Worm (Caenorhabditis elegans) whole organism, mixed stage, embryonic: ENCODE measurements around the gene F53F8.3.

ENCODE experiments used
- M03D4.4 ChIP-seq: sonication (generic microtip); optimal IDR thresholded peaks from 2 replicates; lab custom pipeline; 2017; ENCODE audit warnings: mild to moderate bottlenecking, missing genetic modification characterization, missing compliant biosample characterization
- bed-3 ChIP-seq: fragments of 200-800 bp; sonication (Bioruptor generic); optimal IDR thresholded peaks from 3 replicates; lab custom pipeline; 2018; ENCODE audit warnings: mild to moderate bottlenecking, missing genetic modification characterization, moderate library complexity, missing compliant biosample characterization
- blmp-1 ChIP-seq: fragments of 150-350 bp; optimal IDR thresholded peaks from 2 replicates; lab custom pipeline; 2014; ENCODE audit warnings: missing biosample characterization, missing genetic modification characterization
- ceh-39 ChIP-seq: fragments of 150-350 bp; optimal IDR thresholded peaks from 2 replicates; lab custom pipeline; 2014; ENCODE audit warnings: missing biosample characterization, missing genetic modification characterization
- ceh-43 ChIP-seq: fragments of 200-800 bp; sonication (Bioruptor generic); optimal IDR thresholded peaks from 2 replicates; lab custom pipeline; 2018; ENCODE audit warnings: mild to moderate bottlenecking, missing genetic modification characterization, moderate library complexity, missing compliant biosample characterization
- ceh-83 ChIP-seq: fragments of 200-800 bp; sonication (Bioruptor generic); optimal IDR thresholded peaks from 2 replicates; lab custom pipeline; 2018; ENCODE audit warnings: mild to moderate bottlenecking, missing genetic modification characterization, missing compliant biosample characterization
- ces-1 ChIP-seq: fragments of 150-350 bp; optimal IDR thresholded peaks from 2 replicates; lab custom pipeline; 2014; ENCODE audit warnings: missing biosample characterization, missing genetic modification reagents, missing genetic modification characterization
- cnd-1 ChIP-seq: fragments of 200-800 bp; sonication (Bioruptor generic); optimal IDR thresholded peaks from 2 replicates; lab custom pipeline; 2018; ENCODE audit warnings: mild to moderate bottlenecking, missing genetic modification characterization, missing compliant biosample characterization
- drap-1 ChIP-seq: fragments of 200-800 bp; sonication (Bioruptor generic); optimal IDR thresholded peaks from 3 replicates; lab custom pipeline; 2018; ENCODE audit warnings: mild to moderate bottlenecking, missing genetic modification characterization, missing compliant biosample characterization
- elt-3 ChIP-seq: fragments of 150-350 bp; optimal IDR thresholded peaks from 2 replicates; lab custom pipeline; 2014; ENCODE audit warnings: missing biosample characterization, missing genetic modification characterization
- flh-1 ChIP-seq: fragments of 200-800 bp; sonication (Bioruptor generic); optimal IDR thresholded peaks from 2 replicates; lab custom pipeline; 2018; ENCODE audit warnings: mild to moderate bottlenecking, missing genetic modification characterization, moderate library complexity, missing compliant biosample characterization
- ham-2 ChIP-seq: fragments of 200-800 bp; sonication (Bioruptor generic); optimal IDR thresholded peaks from 2 replicates; lab custom pipeline; 2018; ENCODE audit warnings: mild to moderate bottlenecking, missing genetic modification characterization, missing compliant biosample characterization
- hlh-1 ChIP-seq: fragments of 150-350 bp; optimal IDR thresholded peaks from 2 replicates; lab custom pipeline; 2014; ENCODE audit warnings: missing biosample characterization, missing genetic modification reagents, missing genetic modification characterization
- lin-13 ChIP-seq: fragments of 150-350 bp; optimal IDR thresholded peaks from 2 replicates; lab custom pipeline; 2014; ENCODE audit warnings: missing biosample characterization, missing genetic modification characterization
- lsy-2 ChIP-seq: fragments of 150-350 bp; optimal IDR thresholded peaks from 2 replicates; lab custom pipeline; 2014; ENCODE audit warnings: missing biosample characterization, missing genetic modification characterization
- mab-5 ChIP-seq: fragments of 150-350 bp; optimal IDR thresholded peaks from 2 replicates; lab custom pipeline; 2014; ENCODE audit warnings: missing biosample characterization, missing genetic modification characterization
- mep-1 ChIP-seq: fragments of 150-350 bp; optimal IDR thresholded peaks from 2 replicates; lab custom pipeline; 2017; ENCODE audit warnings: missing biosample characterization, missing genetic modification reagents, missing genetic modification characterization, inconsistent platforms
- mls-2 ChIP-seq: sonication (generic microtip); optimal IDR thresholded peaks from 2 replicates; lab custom pipeline; 2016; ENCODE audit warnings: mild to moderate bottlenecking, missing genetic modification characterization, moderate library complexity, missing compliant biosample characterization
- nhr-12 ChIP-seq: fragments of 150-350 bp; optimal IDR thresholded peaks from 2 replicates; lab custom pipeline; 2014; ENCODE audit warnings: missing biosample characterization, missing genetic modification characterization
- nhr-2 ChIP-seq: fragments of 150-350 bp; optimal IDR thresholded peaks from 2 replicates; lab custom pipeline; 2014; ENCODE audit warnings: missing biosample characterization, missing genetic modification characterization
- nhr-237 ChIP-seq: fragments of 150-350 bp; optimal IDR thresholded peaks from 2 replicates; lab custom pipeline; 2014; ENCODE audit warnings: missing biosample characterization, missing genetic modification characterization
- nhr-28 ChIP-seq: fragments of 150-350 bp; optimal IDR thresholded peaks from 2 replicates; lab custom pipeline; 2014; ENCODE audit warnings: missing biosample characterization, missing genetic modification characterization
- nhr-76 ChIP-seq: sonication (generic microtip); optimal IDR thresholded peaks from 2 replicates; lab custom pipeline; 2017; ENCODE audit warnings: missing biosample characterization, missing genetic modification characterization
- pha-4 ChIP-seq: fragments of 150-350 bp; optimal IDR thresholded peaks from 2 replicates; lab custom pipeline; 2018; ENCODE audit warnings: missing biosample characterization, missing genetic modification reagents, missing genetic modification characterization
- sem-2 ChIP-seq: fragments of 200-800 bp; sonication (Bioruptor generic); optimal IDR thresholded peaks from 2 replicates; lab custom pipeline; 2018; ENCODE audit warnings: mild to moderate bottlenecking, missing genetic modification characterization, missing compliant biosample characterization
- snpc-4 ChIP-seq: fragments of 150-350 bp; optimal IDR thresholded peaks from 2 replicates; lab custom pipeline; 2014; ENCODE audit warnings: missing biosample characterization, missing genetic modification characterization
- sptf-1 ChIP-seq: sonication (generic microtip); optimal IDR thresholded peaks from 2 replicates; lab custom pipeline; 2017; ENCODE audit warnings: mild to moderate bottlenecking, missing genetic modification characterization, moderate library complexity, missing compliant biosample characterization
- tbx-8 ChIP-seq: fragments of 200-800 bp; sonication (Bioruptor generic); optimal IDR thresholded peaks from 2 replicates; lab custom pipeline; 2018; ENCODE audit warnings: mild to moderate bottlenecking, missing genetic modification characterization, moderate library complexity, missing compliant biosample characterization
- unc-120 ChIP-seq: sonication (generic microtip); optimal IDR thresholded peaks from 2 replicates; lab custom pipeline; 2017; ENCODE audit warnings: missing genetic modification characterization, missing compliant biosample characterization; ENCODE audit not compliant: poor library complexity, severe bottlenecking
- unc-62 ChIP-seq: fragments of 150-350 bp; optimal IDR thresholded peaks from 2 replicates; lab custom pipeline; 2014; ENCODE audit warnings: missing biosample characterization, missing genetic modification reagents, missing genetic modification characterization
- zip-8 ChIP-seq: fragments of 150-350 bp; optimal IDR thresholded peaks from 2 replicates; lab custom pipeline; 2014; ENCODE audit warnings: missing biosample characterization, missing genetic modification characterization
- ztf-11 ChIP-seq: fragments of 150-350 bp; optimal IDR thresholded peaks from 2 replicates; lab custom pipeline; 2014; ENCODE audit warnings: missing biosample characterization, missing genetic modification characterization

Gene F53F8.3

DNA sequence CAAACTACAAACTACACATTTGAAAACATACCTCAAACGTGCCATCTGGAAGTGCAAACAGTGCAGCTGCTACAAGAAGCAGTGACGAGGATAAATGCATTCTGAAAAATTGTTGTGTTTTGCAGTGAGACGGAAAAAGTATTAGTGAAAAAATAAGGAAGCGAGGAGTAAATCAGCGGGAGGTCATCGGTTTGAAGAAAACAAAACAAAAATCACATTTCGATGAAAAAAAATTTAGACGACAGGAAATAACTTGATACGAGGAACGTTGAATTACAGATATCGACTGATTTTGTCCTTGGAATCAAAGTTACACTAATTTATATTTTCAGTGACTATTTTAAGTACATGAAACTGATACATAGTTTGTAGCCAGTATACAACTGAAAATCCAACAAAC lies 2.3 kb upstream of the F53F8.3 start, which contains the start of gene F53F8.4:
F53F8.4 (minus strand) TSS at position 101 of the 400 bp plus-strand sequence.
- TF ChIP-seq flh-1 (GFP tag; lab: Kevin White, UChicago) (no peak), pha-4 (no peak), drap-1 (GFP tag; lab: Kevin White, UChicago) (no peak), sptf-1 (tag; lab: Kevin White, UChicago) (no peak), mab-5 (tag; lab: Kevin White, UChicago) (no peak)

ce11 chrV:20685383-20685782 lies 3.9 kb downstream of the F53F8.3 start, which contains the start of gene klf-2:
Gene klf-2, plus strand, starts transcription at chrV:20685683.
- TF ChIP-seq ces-1 (GFP tag; lab: Kevin White, UChicago) (no peak), nhr-2 (tag; lab: Kevin White, UChicago) (no peak), pha-4 (no peak), zip-8 (tag; lab: Kevin White, UChicago) (no peak), hlh-1 (no peak), M03D4.4 (tag; lab: Kevin White, UChicago) (no peak), ceh-83 (no peak), flh-1 (GFP tag; lab: Kevin White, UChicago) (no peak), tbx-8 (no peak), elt-3 (tag; lab: Kevin White, UChicago) (no peak), lin-13 (tag; lab: Kevin White, UChicago) (no peak), ceh-43 (GFP tag; lab: Kevin White, UChicago) (no peak), sem-2 (GFP tag; lab: Kevin White, UChicago) (no peak), nhr-28 (tag; lab: Kevin White, UChicago) (no peak), ceh-39 (tag; lab: Kevin White, UChicago) (no peak), lsy-2 (tag; lab: Kevin White, UChicago) (no peak)
- TF ChIP-seq, all 35 proteins: peak for 0

ce11 chrV:20682309-20682708 lies 7.0 kb downstream of the F53F8.3 start:
- TF ChIP-seq drap-1 (GFP tag; lab: Kevin White, UChicago) (no peak), ces-1 (GFP tag; lab: Kevin White, UChicago) (no peak), sptf-1 (tag; lab: Kevin White, UChicago) (no peak), mab-5 (tag; lab: Kevin White, UChicago) (no peak), ceh-39 (tag; lab: Kevin White, UChicago) (no peak), mls-2 (tag; lab: Kevin White, UChicago) (no peak), ham-2 (no peak), tbx-8 (no peak), snpc-4 (tag; lab: Kevin White, UChicago) (no peak), unc-62 (GFP tag; lab: Kevin White, UChicago) (no peak), zip-8 (tag; lab: Kevin White, UChicago) (no peak), ceh-83 (no peak), nhr-28 (tag; lab: Kevin White, UChicago) (no peak), bed-3 (no peak), unc-120 (tag; lab: Kevin White, UChicago) (no peak), blmp-1 (tag; lab: Kevin White, UChicago) (no peak), ztf-11 (no peak), nhr-12 (tag; lab: Kevin White, UChicago) (no peak)

ce11 chrV:20681824-20682223 lies 7.5 kb downstream of the F53F8.3 start:
- no peak for TF ChIP-seq cnd-1 (tag; lab: Kevin White, UChicago)
- no peak for TF ChIP-seq mls-2 (tag; lab: Kevin White, UChicago)
- TF ChIP-seq sptf-1 (tag; lab: Kevin White, UChicago), result no peak
- no peak for TF ChIP-seq mep-1 (tag; lab: Kevin White, UChicago)
- no peak for TF ChIP-seq M03D4.4 (tag; lab: Kevin White, UChicago)
- no peak for TF ChIP-seq tbx-8
- TF ChIP-seq nhr-76, result no peak
- no peak for TF ChIP-seq nhr-237 (tag; lab: Kevin White, UChicago)
- no peak for TF ChIP-seq ceh-43 (GFP tag; lab: Kevin White, UChicago)
- TF ChIP-seq snpc-4 (tag; lab: Kevin White, UChicago), result no peak
- no peak for TF ChIP-seq elt-3 (tag; lab: Kevin White, UChicago)
- TF ChIP-seq sem-2 (GFP tag; lab: Kevin White, UChicago), result no peak
- TF ChIP-seq pha-4, result no peak
- no peak for TF ChIP-seq blmp-1 (tag; lab: Kevin White, UChicago)
- no peak for TF ChIP-seq zip-8 (tag; lab: Kevin White, UChicago)
- no peak for TF ChIP-seq hlh-1

- TF ChIP-seq nhr-237 (tag; lab: Kevin White, UChicago) (no peak), ztf-11 (no peak)
Observed at ce11 chrV:20681120-20681519, 8.2 kb downstream of the F53F8.3 start, which contains the start of gene srsx-35. Gene srsx-35, plus strand, starts transcription at chrV:20681420.
